Worm (Caenorhabditis elegans): ENCODE measurements around the gene rps-21.

DNA sequence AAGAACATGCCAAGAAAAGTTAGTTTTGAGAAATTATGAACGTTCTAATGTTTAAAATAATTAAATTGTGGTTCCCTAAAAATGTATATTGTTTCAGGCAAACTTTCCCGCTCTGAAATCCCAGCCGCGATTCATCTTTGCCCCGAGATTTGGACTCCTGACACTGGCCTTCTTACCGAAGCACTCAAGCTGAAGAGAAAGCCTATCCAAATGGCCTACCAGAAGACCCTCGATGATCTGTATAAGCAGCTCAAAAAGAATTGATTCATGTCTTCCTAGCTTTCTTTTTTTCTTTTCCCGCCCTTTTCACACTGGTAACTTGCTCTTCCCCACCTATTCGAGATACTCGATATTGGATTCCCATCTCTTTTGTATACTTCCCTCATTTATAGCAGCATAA, 19.3 kb downstream of the rps-21 start:
- no peak for TF ChIP-seq klf-2 (GFP tag; conservative IDR thresholded peaks at IDR 0.05)
- TF ChIP-seq ztf-23 (GFP tag; IDR thresholded peaks at IDR 0.05): no peak
- no peak for TF ChIP-seq flt-1 (GFP tag; IDR thresholded peaks at IDR 0.05)
- TF ChIP-seq med-1 (GFP tag; optimal IDR thresholded peaks at IDR 0.05; ENCODE audit: insufficient read depth): no peak
- TF ChIP-seq ztf-29 (GFP tag; IDR thresholded peaks at IDR 0.05): no peak
- TF ChIP-seq ref-1 (GFP tag; conservative IDR thresholded peaks at IDR 0.05): no peak
- no peak for TF ChIP-seq tab-1 (GFP tag; IDR thresholded peaks at IDR 0.05)
- no peak for TF ChIP-seq T22C8.4 (GFP tag; IDR thresholded peaks at IDR 0.05)
